Fruit fly (Drosophila melanogaster) whole organism, embryonic: ENCODE data around the gene Agpat4.

Experiments used
- Ada2b ChIP-seq: fragments of 200-800 bp; sonication (Bioruptor generic); IDR thresholded peaks from 2 replicates; pipeline ENCODE4 v1.3.6; 2022; ENCODE audit warnings: missing biosample characterization, missing genetic modification characterization
- B-H1 ChIP-seq: fragments of 200-800 bp; sonication (Bioruptor generic); IDR thresholded peaks from 3 replicates; pipeline ENCODE4 v1.3.6; 2022; ENCODE audit warnings: missing biosample characterization, missing genetic modification characterization
- Bdp1 ChIP-seq: fragments of 200-800 bp; sonication (Bioruptor generic); optimal IDR thresholded peaks from 3 replicates; lab custom pipeline; 2016; ENCODE audit warnings: missing biosample characterization, missing genetic modification characterization
- C15 ChIP-seq: fragments of 200-800 bp; sonication (Bioruptor generic); IDR thresholded peaks from 3 replicates; pipeline ENCODE4 v1.3.6; 2022; ENCODE audit warnings: missing biosample characterization, missing genetic modification characterization
- CG10267 ChIP-seq: fragments of 200-800 bp; sonication (Bioruptor generic); optimal IDR thresholded peaks from 2 replicates; lab custom pipeline; 2018; ENCODE audit warnings: missing biosample characterization, mild to moderate bottlenecking, missing genetic modification characterization, moderate library complexity
- CG12391 ChIP-seq: fragments of 200-800 bp; sonication (Bioruptor generic); optimal IDR thresholded peaks from 3 replicates; lab custom pipeline; 2018; ENCODE audit warnings: missing biosample characterization, mild to moderate bottlenecking, missing genetic modification characterization, moderate library complexity
- CG14441 ChIP-seq: fragments of 200-800 bp; sonication (Bioruptor generic); IDR thresholded peaks from 2 replicates; pipeline ENCODE4 v1.3.6; 2022; ENCODE audit warnings: missing biosample characterization, missing genetic modification characterization
- CG15514 ChIP-seq: fragments of 200-800 bp; sonication (Bioruptor generic); optimal IDR thresholded peaks from 3 replicates; lab custom pipeline; 2017; ENCODE audit warnings: missing biosample characterization, missing genetic modification characterization, mild to moderate bottlenecking, moderate library complexity, missing genetic modification reagents
- CG15696 ChIP-seq: fragments of 200-800 bp; sonication (Bioruptor generic); optimal IDR thresholded peaks from 2 replicates; lab custom pipeline; 2019; ENCODE audit warnings: missing biosample characterization, mild to moderate bottlenecking, missing genetic modification characterization, moderate library complexity
- CG17568 ChIP-seq: fragments of 200-800 bp; sonication (Bioruptor generic); optimal IDR thresholded peaks from 2 replicates; lab custom pipeline; 2018; ENCODE audit warnings: missing biosample characterization, mild to moderate bottlenecking, missing genetic modification characterization, moderate library complexity
- CG17612 ChIP-seq: fragments of 200-800 bp; sonication (Bioruptor generic); IDR thresholded peaks from 2 replicates; pipeline ENCODE4 v1.3.6; 2022; ENCODE audit warnings: missing biosample characterization, missing genetic modification characterization
- CG18619 ChIP-seq: fragments of 200-800 bp; sonication (Bioruptor generic); optimal IDR thresholded peaks from 3 replicates; lab custom pipeline; 2017; ENCODE audit warnings: missing biosample characterization, mild to moderate bottlenecking, missing genetic modification characterization
- CG30403 ChIP-seq: fragments of 200-800 bp; sonication (Bioruptor generic); optimal IDR thresholded peaks from 3 replicates; lab custom pipeline; 2016; ENCODE audit warnings: missing biosample characterization, missing genetic modification characterization
- CG31441 ChIP-seq: fragments of 200-800 bp; sonication (Bioruptor generic); IDR thresholded peaks from 2 replicates; pipeline ENCODE4 v1.3.6; 2022; ENCODE audit warnings: missing biosample characterization, missing genetic modification characterization
- CG32767 ChIP-seq: fragments of 200-800 bp; sonication (Bioruptor generic); IDR thresholded peaks from 2 replicates; pipeline ENCODE4 v1.3.6; 2022; ENCODE audit warnings: missing biosample characterization, missing genetic modification characterization
- CG6683 ChIP-seq: fragments of 200-800 bp; sonication (Bioruptor generic); optimal IDR thresholded peaks from 2 replicates; lab custom pipeline; 2017; ENCODE audit warnings: missing biosample characterization, mild to moderate bottlenecking, missing genetic modification characterization, missing genetic modification reagents
- CG6689 ChIP-seq: fragments of 200-800 bp; sonication (Bioruptor generic); IDR thresholded peaks from 2 replicates; pipeline ENCODE4 v1.3.6; 2022; ENCODE audit warnings: missing biosample characterization, missing genetic modification characterization
- CG6791 ChIP-seq: fragments of 200-800 bp; sonication (Bioruptor generic); IDR thresholded peaks from 3 replicates; pipeline ENCODE4 v1.3.6; 2022; ENCODE audit warnings: missing biosample characterization, missing genetic modification characterization; ENCODE audit not compliant: partially characterized antibody
- CG6813 ChIP-seq: fragments of 200-800 bp; sonication (Bioruptor generic); optimal IDR thresholded peaks from 2 replicates; lab custom pipeline; 2017; ENCODE audit warnings: missing biosample characterization, missing genetic modification characterization, mild to moderate bottlenecking, moderate library complexity, missing genetic modification reagents
- CG8290 ChIP-seq, 3 experiments: fragments of 200-800 bp; sonication (Bioruptor generic); optimal IDR thresholded peaks; 2 replicates each; lab custom pipeline; 2016 to 2019; ENCODE audit warnings: missing biosample characterization in 3 of 3, missing genetic modification characterization in 3 of 3, mild to moderate bottlenecking in 2 of 3, moderate library complexity in 1 of 3
- CG8359 ChIP-seq: fragments of 200-800 bp; sonication (Bioruptor generic); optimal IDR thresholded peaks from 2 replicates; lab custom pipeline; 2017; ENCODE audit warnings: missing biosample characterization, mild to moderate bottlenecking, missing genetic modification characterization, borderline replicate concordance
- CG8388 ChIP-seq: fragments of 200-800 bp; sonication (Bioruptor generic); optimal IDR thresholded peaks from 2 replicates; lab custom pipeline; 2019; ENCODE audit warnings: missing biosample characterization, mild to moderate bottlenecking, missing genetic modification characterization, moderate library complexity
- Dp ChIP-seq: fragments of 200-800 bp; sonication (Bioruptor generic); optimal IDR thresholded peaks from 2 replicates; lab custom pipeline; 2018; ENCODE audit warnings: missing biosample characterization, mild to moderate bottlenecking, missing genetic modification characterization, moderate library complexity
- E2f1 ChIP-seq: fragments of 200-800 bp; sonication (Bioruptor generic); IDR thresholded peaks from 2 replicates; pipeline ENCODE4 v1.3.6; 2022; ENCODE audit warnings: missing biosample characterization, missing genetic modification characterization
- Fer1 ChIP-seq: fragments of 200-800 bp; sonication (Bioruptor generic); optimal IDR thresholded peaks from 2 replicates; lab custom pipeline; 2017; ENCODE audit warnings: missing biosample characterization, mild to moderate bottlenecking, missing genetic modification characterization
- Hey ChIP-seq: fragments of 200-800 bp; sonication (Bioruptor generic); optimal IDR thresholded peaks from 3 replicates; lab custom pipeline; 2018; ENCODE audit warnings: missing biosample characterization, mild to moderate bottlenecking, missing genetic modification characterization
- MESR4 ChIP-seq: fragments of 200-800 bp; sonication (Bioruptor generic); optimal IDR thresholded peaks from 2 replicates; lab custom pipeline; 2018; ENCODE audit warnings: missing biosample characterization, mild to moderate bottlenecking, missing genetic modification characterization, moderate library complexity
- NK7.1 ChIP-seq: fragments of 200-800 bp; sonication (Bioruptor generic); optimal IDR thresholded peaks from 3 replicates; lab custom pipeline; 2016; ENCODE audit warnings: missing biosample characterization, missing genetic modification characterization
- Poxn ChIP-seq: fragments of 200-800 bp; sonication (Bioruptor generic); IDR thresholded peaks from 2 replicates; pipeline ENCODE4 v1.3.6; 2022; ENCODE audit warnings: missing biosample characterization, missing genetic modification characterization
- Ptx1 ChIP-seq: fragments of 200-800 bp; sonication (Bioruptor generic); IDR thresholded peaks from 2 replicates; pipeline ENCODE4 v1.3.6; 2022; ENCODE audit warnings: missing biosample characterization, missing genetic modification characterization
- Scr ChIP-seq: fragments of 200-800 bp; sonication (Bioruptor generic); IDR thresholded peaks from 2 replicates; pipeline ENCODE4 v1.3.6; 2022; ENCODE audit warnings: missing biosample characterization, missing genetic modification characterization; ENCODE audit not compliant: partially characterized antibody
- Xrp1 ChIP-seq: fragments of 200-800 bp; sonication (Bioruptor generic); IDR thresholded peaks from 2 replicates; pipeline ENCODE4 v1.3.6; 2022; ENCODE audit warnings: missing biosample characterization, missing genetic modification characterization
- ac ChIP-seq: fragments of 200-800 bp; sonication (Bioruptor generic); optimal IDR thresholded peaks from 3 replicates; lab custom pipeline; 2017; ENCODE audit warnings: missing biosample characterization, mild to moderate bottlenecking, missing genetic modification characterization
- aop ChIP-seq: fragments of 200-800 bp; sonication (Bioruptor generic); IDR thresholded peaks from 2 replicates; pipeline ENCODE4 v1.3.6; 2022; ENCODE audit warnings: missing biosample characterization, missing genetic modification characterization
- br ChIP-seq: fragments of >200 bp; optimal IDR thresholded peaks from 2 replicates; lab custom pipeline; 2017
- btn ChIP-seq: fragments of 200-800 bp; sonication (Bioruptor generic); optimal IDR thresholded peaks from 2 replicates; lab custom pipeline; 2016; ENCODE audit warnings: missing biosample characterization, missing genetic modification characterization
- cwo ChIP-seq: fragments of 200-800 bp; sonication (Bioruptor generic); optimal IDR thresholded peaks from 3 replicates; lab custom pipeline; 2017; ENCODE audit warnings: missing biosample characterization, missing genetic modification characterization, mild to moderate bottlenecking, moderate library complexity, missing genetic modification reagents
- dmrt99B ChIP-seq: fragments of 200-800 bp; sonication (Bioruptor generic); optimal IDR thresholded peaks from 2 replicates; lab custom pipeline; 2018; ENCODE audit warnings: missing biosample characterization, mild to moderate bottlenecking, missing genetic modification characterization, moderate library complexity
- grau ChIP-seq: fragments of 200-800 bp; optimal IDR thresholded peaks from 3 replicates; lab custom pipeline; 2019; ENCODE audit warnings: missing biosample characterization, mild to moderate bottlenecking, missing genetic modification characterization, moderate library complexity
- gsb-n ChIP-seq: fragments of 200-800 bp; sonication (Bioruptor generic); optimal IDR thresholded peaks from 3 replicates; lab custom pipeline; 2018; ENCODE audit warnings: missing biosample characterization, mild to moderate bottlenecking, missing genetic modification characterization
- hbn ChIP-seq: fragments of 200-800 bp; sonication (Bioruptor generic); IDR thresholded peaks from 2 replicates; pipeline ENCODE4 v1.3.6; 2022; ENCODE audit warnings: missing biosample characterization, missing genetic modification characterization; ENCODE audit not compliant: partially characterized antibody
- jigr1 ChIP-seq: fragments of 200-800 bp; sonication (Bioruptor generic); IDR thresholded peaks from 3 replicates; pipeline ENCODE4 v1.3.6; 2022; ENCODE audit warnings: missing biosample characterization, missing genetic modification characterization
- knrl ChIP-seq: fragments of 200-800 bp; sonication (Bioruptor generic); IDR thresholded peaks from 3 replicates; pipeline ENCODE4 v1.3.6; 2022; ENCODE audit warnings: missing biosample characterization, missing genetic modification characterization; ENCODE audit not compliant: partially characterized antibody
- maf-S ChIP-seq: fragments of 200-800 bp; sonication (Bioruptor generic); optimal IDR thresholded peaks from 2 replicates; lab custom pipeline; 2016; ENCODE audit warnings: missing biosample characterization, missing genetic modification characterization
- ranshi ChIP-seq: fragments of 200-800 bp; sonication (Bioruptor generic); IDR thresholded peaks from 2 replicates; pipeline ENCODE4 v1.3.6; 2022; ENCODE audit warnings: missing biosample characterization, missing genetic modification characterization
- run ChIP-seq: fragments of 200-800 bp; sonication (Bioruptor generic); optimal IDR thresholded peaks from 3 replicates; lab custom pipeline; 2018; ENCODE audit warnings: missing biosample characterization, mild to moderate bottlenecking, missing genetic modification characterization
- sisA ChIP-seq: fragments of 200-800 bp; sonication (Bioruptor generic); IDR thresholded peaks from 2 replicates; pipeline ENCODE4 v1.3.6; 2022; ENCODE audit warnings: missing biosample characterization, missing genetic modification characterization
- slbo ChIP-seq: fragments of 200-800 bp; sonication (Bioruptor generic); IDR thresholded peaks from 2 replicates; pipeline ENCODE4 v1.3.6; 2022; ENCODE audit warnings: missing biosample characterization, missing genetic modification characterization
- slp2 ChIP-seq: fragments of 200-800 bp; sonication (Bioruptor generic); optimal IDR thresholded peaks from 2 replicates; lab custom pipeline; 2016; ENCODE audit warnings: missing biosample characterization, missing genetic modification characterization
- toy ChIP-seq: fragments of 200-800 bp; sonication (Bioruptor generic); IDR thresholded peaks from 2 replicates; pipeline ENCODE4 v1.3.6; 2022; ENCODE audit warnings: missing biosample characterization, missing genetic modification characterization
- wek ChIP-seq: fragments of 200-800 bp; sonication (Bioruptor generic); optimal IDR thresholded peaks from 3 replicates; lab custom pipeline; 2018; ENCODE audit warnings: missing biosample characterization, mild to moderate bottlenecking, missing genetic modification characterization, moderate library complexity

Gene Agpat4

dm6 chr3L:16392874-16393273 lies 11.5 kb upstream of the Agpat4 start (continued):
- TF ChIP-seq CG6683 (GFP tag; lab: Kevin White, UChicago) (no peak), Ada2b (no peak), CG8388 (GFP tag; lab: Kevin White, UChicago) (no peak), CG15514 (no peak), Bdp1 (GFP tag; lab: Kevin White, UChicago) (no peak), CG10267 (tag; lab: Kevin White, UChicago) (peak; percentile 1), CG6813 (GFP tag; lab: Kevin White, UChicago) (no peak), Fer1 (GFP tag; lab: Kevin White, UChicago) (no peak), ac (no peak), toy (no peak), CG31441 (GFP tag; lab: Robert Waterston, UW) (peak; percentile 43; the same call in 1 of the 2 replicates), jigr1 (no peak), C15 (no peak), CG12391 (tag; lab: Kevin White, UChicago) (peak; percentile 3), CG14441 (GFP tag; lab: Robert Waterston, UW) (peak; percentile 27; the same call in 1 of the 2 replicates), CG6791 (GFP tag; lab: Robert Waterston, UW) (no peak), CG18619 (GFP tag; lab: Kevin White, UChicago) (no peak), dmrt99B (tag; lab: Kevin White, UChicago) (peak; percentile 45), wek (no peak), B-H1 (GFP tag; lab: Robert Waterston, UW) (no peak), CG17568 (GFP tag; lab: Kevin White, UChicago) (no peak), Xrp1 (GFP tag; lab: Robert Waterston, UW) (no peak), maf-S (GFP tag; lab: Kevin White, UChicago) (no peak), Scr (no peak), NK7.1 (GFP tag; lab: Kevin White, UChicago) (no peak), sisA (GFP tag; lab: Robert Waterston, UW) (0 out of 2 replicates have a peak, but pooled peaks have one; percentile 7), run (tag; lab: Kevin White, UChicago) (no peak), slp2 (no peak), Ptx1 (GFP tag; lab: Robert Waterston, UW) (0 out of 2 replicates have a peak, but pooled peaks have one; percentile 22), hbn (GFP tag; lab: Robert Waterston, UW) (no peak), CG8290 (GFP tag; optimal IDR thresholded peaks at IDR 0.05; lab: Kevin White, UChicago) (no peak), CG8290 (tag; optimal IDR thresholded peaks at IDR 0.05; lab: Kevin White, UChicago) (no peak), CG8359 (GFP tag; lab: Kevin White, UChicago) (no peak), slbo (GFP tag; lab: Robert Waterston, UW) (no peak), gsb-n (tag; lab: Kevin White, UChicago) (no peak), cwo (GFP tag; lab: Kevin White, UChicago) (no peak), CG30403 (GFP tag; lab: Kevin White, UChicago) (peak; percentile 21), Hey (tag; lab: Kevin White, UChicago) (no peak), CG15696 (tag; lab: Kevin White, UChicago) (no peak), MESR4 (GFP tag; lab: Kevin White, UChicago) (no peak), CG32767 (GFP tag; lab: Robert Waterston, UW) (no peak), knrl (GFP tag; lab: Robert Waterston, UW) (no peak), aop (GFP tag; lab: Robert Waterston, UW) (no peak), btn (no peak), ranshi (GFP tag; lab: Robert Waterston, UW) (no peak), grau (tag; lab: Kevin White, UChicago) (peak; percentile 41), br (lab: Kevin White, UChicago) (no peak), Poxn (no peak), CG17612 (GFP tag; lab: Robert Waterston, UW) (peak; percentile 50; the same call in 1 of the 2 replicates), Dp (GFP tag; lab: Kevin White, UChicago) (no peak), CG6689 (GFP tag; lab: Robert Waterston, UW) (peak; percentile 17; the same call in 1 of the 2 replicates), E2f1 (GFP tag; lab: Robert Waterston, UW) (0 out of 2 replicates have a peak, but pooled peaks have one; percentile 12)
